Fruit fly (Drosophila melanogaster): Measurements from ENCODE around the gene kto.

The kto gene

dm6 chr3L:19790929-19791687 is 45.3 kb upstream of the kto start (continued):
- TF ChIP-seq Stat92E (GFP tag; optimal IDR thresholded peaks at IDR 0.05) (no peak), CG13424 (tag; optimal IDR thresholded peaks at IDR 0.05) (peak; percentile 68), pnt (GFP tag; optimal IDR thresholded peaks at IDR 0.05) (peak; percentile 57), salm (tag; optimal IDR thresholded peaks at IDR 0.05) (no peak), CG13123 (GFP tag; optimal IDR thresholded peaks at IDR 0.05) (peak; percentile 28), CG4854 (GFP tag; optimal IDR thresholded peaks at IDR 0.05) (no peak), Dek (tag; optimal IDR thresholded peaks at IDR 0.05) (peak; percentile 65), eyg (GFP tag; optimal IDR thresholded peaks at IDR 0.05) (no peak), CG11723 (GFP tag; optimal IDR thresholded peaks at IDR 0.05) (peak; percentile 46), CG16863 (GFP tag; optimal IDR thresholded peaks at IDR 0.05) (peak; percentile 6), CG17385 (GFP tag; optimal IDR thresholded peaks at IDR 0.05) (peak; percentile 48), CG9727 (GFP tag; optimal IDR thresholded peaks at IDR 0.05) (peak; percentile 68), CG7928 (GFP tag; optimal IDR thresholded peaks at IDR 0.05) (peak; percentile 30), Sry-δ (GFP tag; optimal IDR thresholded peaks at IDR 0.05) (peak; percentile 34), crp (GFP tag; optimal IDR thresholded peaks at IDR 0.05) (peak in 1 of 2 experiments; percentile 17), grn (GFP tag; optimal IDR thresholded peaks at IDR 0.05) (no peak), CG31388 (GFP tag; optimal IDR thresholded peaks at IDR 0.05) (no peak), CG6854 (GFP tag; optimal IDR thresholded peaks at IDR 0.05) (no peak), Bdp1 (GFP tag; optimal IDR thresholded peaks at IDR 0.05) (peak; percentile 40), Dfd (GFP tag; optimal IDR thresholded peaks at IDR 0.05) (peak in 1 of 2 experiments; percentile 61), ci (GFP tag; IDR thresholded peaks at IDR 0.05) (peak; percentile 56; the same call in 1 of the 3 replicates), sr (GFP tag; IDR thresholded peaks at IDR 0.05) (no peak), CG9817 (tag; optimal IDR thresholded peaks at IDR 0.05) (peak; percentile 57), Eip74EF (GFP tag; optimal IDR thresholded peaks at IDR 0.05) (no peak), Abd-B (GFP tag; optimal IDR thresholded peaks at IDR 0.05) (peak; percentile 33), toy (GFP tag; IDR thresholded peaks at IDR 0.05) (no peak), pan (optimal IDR thresholded peaks at IDR 0.05) (no peak), pan (GFP tag; optimal IDR thresholded peaks at IDR 0.05 in 1 of 2, IDR thresholded peaks at IDR 0.05 in 1 of 2) (no peak), croc (GFP tag; conservative IDR thresholded peaks at IDR 0.05) (peak; percentile 37; the same call in 2 of the 3 replicates), fd102C (GFP tag; optimal IDR thresholded peaks at IDR 0.05) (no peak), CG17829 (tag; optimal IDR thresholded peaks at IDR 0.05) (peak; percentile 47), nau (GFP tag; optimal IDR thresholded peaks at IDR 0.05) (peak; percentile 3), CG6272 (GFP tag; IDR thresholded peaks at IDR 0.05) (no peak), chif (GFP tag; optimal IDR thresholded peaks at IDR 0.05) (peak; percentile 52 to 68), CG11398 (GFP tag; optimal IDR thresholded peaks at IDR 0.05) (no peak), ind (GFP tag; optimal IDR thresholded peaks at IDR 0.05) (peak; percentile 70), lov (optimal IDR thresholded peaks at IDR 0.05) (no peak), lov (GFP tag; IDR thresholded peaks at IDR 0.05) (no peak), CG1647 (GFP tag; optimal IDR thresholded peaks at IDR 0.05) (peak; percentile 24), Fer2 (tag; optimal IDR thresholded peaks at IDR 0.05) (peak; percentile 53), Sry-β (GFP tag; optimal IDR thresholded peaks at IDR 0.05) (peak; percentile 99), CG10366 (GFP tag; IDR thresholded peaks at IDR 0.05) (peak; percentile 19; the same call in 1 of the 2 replicates), zen2 (GFP tag; IDR thresholded peaks at IDR 0.05; ENCODE audit: partially characterized antibody) (no peak; the same call in 2 of the 3 replicates), Lhr (GFP tag; optimal IDR thresholded peaks at IDR 0.05) (no peak), Dad (GFP tag; optimal IDR thresholded peaks at IDR 0.05) (peak; percentile 26), klu (GFP tag; IDR thresholded peaks at IDR 0.05) (peak; percentile 52; the same call in 1 of the 2 replicates), lbe (GFP tag; optimal IDR thresholded peaks at IDR 0.05) (peak; percentile 3), CG2202 (tag; optimal IDR thresholded peaks at IDR 0.05) (no peak), dan (GFP tag; IDR thresholded peaks at IDR 0.05) (no peak)

Measured in whole organism, embryonic.